Fruit fly (Drosophila melanogaster): ENCODE measurements around the gene CG5001.

Gene CG5001

DNA sequence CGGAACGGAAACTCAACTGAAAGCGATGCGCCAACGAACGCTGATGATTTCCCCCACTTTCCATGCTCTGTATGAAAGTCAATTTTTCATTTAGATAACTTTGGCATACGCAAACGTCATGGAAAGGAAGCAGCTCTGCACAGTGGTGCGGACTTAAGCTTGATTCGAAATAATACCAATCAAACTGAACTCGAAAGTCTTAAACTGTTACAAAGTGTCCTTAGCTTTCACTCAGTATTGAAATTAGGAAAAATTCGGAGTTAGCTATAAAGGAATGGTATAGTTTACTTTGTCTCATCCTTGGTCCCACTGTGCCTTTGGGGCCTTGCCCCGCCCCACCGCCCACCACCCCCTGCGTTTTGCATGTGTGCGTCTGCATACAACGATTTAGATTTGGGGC, 21.9 kb downstream of the CG5001 start (continued):
- TF ChIP-seq D (optimal IDR thresholded peaks at IDR 0.05) (no peak), D (GFP tag; optimal IDR thresholded peaks at IDR 0.05) (no peak), D19A (tag; optimal IDR thresholded peaks at IDR 0.05) (peak; percentile 21), bsh (GFP tag; optimal IDR thresholded peaks at IDR 0.05) (peak in 1 of 2 experiments; percentile 21), slou (GFP tag; optimal IDR thresholded peaks at IDR 0.05) (peak; percentile 4), CG6175 (GFP tag; IDR thresholded peaks at IDR 0.05) (no peak), CG1529 (GFP tag; optimal IDR thresholded peaks at IDR 0.05) (peak; percentile 17), CG3847 (GFP tag; IDR thresholded peaks at IDR 0.05) (peak; percentile 57; the same call in 1 of the 2 replicates), schlank (tag; optimal IDR thresholded peaks at IDR 0.05) (no peak), MESR4 (GFP tag; optimal IDR thresholded peaks at IDR 0.05) (no peak), CG13296 (GFP tag; optimal IDR thresholded peaks at IDR 0.05) (no peak), HLH4C (GFP tag; IDR thresholded peaks at IDR 0.05; ENCODE audit: partially characterized antibody) (no peak), ap (GFP tag; IDR thresholded peaks at IDR 0.05) (peak; percentile 32), CG11723 (GFP tag; optimal IDR thresholded peaks at IDR 0.05) (no peak), wek (GFP tag; optimal IDR thresholded peaks at IDR 0.05) (no peak), CG16863 (GFP tag; optimal IDR thresholded peaks at IDR 0.05) (peak; percentile 7), tgo (GFP tag; IDR thresholded peaks at IDR 0.05) (peak; percentile 54; the same call in 2 of the 3 replicates), ken (GFP tag; IDR thresholded peaks at IDR 0.05) (peak; percentile 70), Opbp (GFP tag; IDR thresholded peaks at IDR 0.05; ENCODE audit: partially characterized antibody) (no peak), pros (GFP tag; optimal IDR thresholded peaks at IDR 0.05) (no peak), CG11398 (GFP tag; optimal IDR thresholded peaks at IDR 0.05) (no peak), lola (GFP tag; optimal IDR thresholded peaks at IDR 0.05) (no peak), CG31224 (GFP tag; IDR thresholded peaks at IDR 0.05) (peak; percentile 48; the same call in 1 of the 2 replicates), HmgD (GFP tag; optimal IDR thresholded peaks at IDR 0.05) (no peak), HLHmδ (GFP tag; optimal IDR thresholded peaks at IDR 0.05) (no peak), CG8089 (GFP tag; optimal IDR thresholded peaks at IDR 0.05) (no peak), nom (GFP tag; optimal IDR thresholded peaks at IDR 0.05) (no peak), nerfin-1 (tag; optimal IDR thresholded peaks at IDR 0.05) (no peak), Deaf1 (tag; optimal IDR thresholded peaks at IDR 0.05) (no peak), Elba2 (GFP tag; optimal IDR thresholded peaks at IDR 0.05) (no peak), cg (GFP tag; optimal IDR thresholded peaks at IDR 0.05) (no peak), CG10431 (GFP tag; optimal IDR thresholded peaks at IDR 0.05) (no peak), CG8290 (GFP tag; optimal IDR thresholded peaks at IDR 0.05) (no peak), CG8290 (tag; optimal IDR thresholded peaks at IDR 0.05) (peak in 1 of 2 experiments; percentile 43), CG31388 (GFP tag; optimal IDR thresholded peaks at IDR 0.05) (no peak), scrt (GFP tag; optimal IDR thresholded peaks at IDR 0.05) (peak; percentile 1), Stat92E (GFP tag; optimal IDR thresholded peaks at IDR 0.05) (no peak), fd96Cb (tag; optimal IDR thresholded peaks at IDR 0.05) (peak; percentile 3), CG4820 (GFP tag; optimal IDR thresholded peaks at IDR 0.05) (no peak), kni (GFP tag; optimal IDR thresholded peaks at IDR 0.05) (no peak), yki (optimal IDR thresholded peaks at IDR 0.05) (no peak), Dfd (GFP tag; optimal IDR thresholded peaks at IDR 0.05) (no peak), nau (GFP tag; optimal IDR thresholded peaks at IDR 0.05) (peak; percentile 15), CG11560 (tag; IDR thresholded peaks at IDR 0.05) (0 out of 3 replicates have a peak, but pooled peaks have one; percentile 25), Blimp-1 (GFP tag; optimal IDR thresholded peaks at IDR 0.05) (peak; percentile 30), so (GFP tag; IDR thresholded peaks at IDR 0.05) (peak; percentile 75), pho (GFP tag; optimal IDR thresholded peaks at IDR 0.05) (peak; percentile 12), mirr (GFP tag; optimal IDR thresholded peaks at IDR 0.05) (no peak), Aef1 (GFP tag; IDR thresholded peaks at IDR 0.05) (peak; percentile 64), fru (optimal IDR thresholded peaks at IDR 0.05) (no peak), CG1603 (tag; optimal IDR thresholded peaks at IDR 0.05) (peak; percentile 73), jigr1 (GFP tag; IDR thresholded peaks at IDR 0.05) (no peak)

Data from whole organism, embryonic.